Fruit fly (Drosophila melanogaster) whole organism, prepupa: ENCODE measurements around the gene Sfmbt.

Experiments used
- Blimp-1 ChIP-seq: fragments of 200-800 bp; sonication (Bioruptor generic); optimal IDR thresholded peaks from 3 replicates; lab custom pipeline; 2017; ENCODE audit warnings: missing biosample characterization, missing genetic modification characterization, mild to moderate bottlenecking, moderate library complexity, missing genetic modification reagents
- CG10631 ChIP-seq: fragments of 200-800 bp; sonication (Bioruptor generic); optimal IDR thresholded peaks from 2 replicates; lab custom pipeline; 2016; ENCODE audit warnings: missing biosample characterization, missing genetic modification characterization
- CG11294 ChIP-seq: fragments of 200-800 bp; sonication (Bioruptor generic); IDR thresholded peaks from 2 replicates; pipeline ENCODE4 v1.3.6; 2022; ENCODE audit warnings: missing biosample characterization, missing genetic modification characterization
- CG15336 ChIP-seq: fragments of 200-800 bp; sonication (Bioruptor generic); IDR thresholded peaks from 2 replicates; pipeline ENCODE4 v1.3.6; 2022; ENCODE audit warnings: missing biosample characterization, missing genetic modification characterization
- CG3032 ChIP-seq: fragments of 200-800 bp; optimal IDR thresholded peaks from 2 replicates; lab custom pipeline; 2019; ENCODE audit warnings: missing biosample characterization, mild to moderate bottlenecking, missing genetic modification characterization, moderate library complexity
- CG31627 ChIP-seq: fragments of 200-800 bp; sonication (Bioruptor generic); optimal IDR thresholded peaks from 3 replicates; lab custom pipeline; 2016; ENCODE audit warnings: missing biosample characterization, missing genetic modification characterization
- CG32006 ChIP-seq: fragments of 200-800 bp; sonication (Bioruptor generic); optimal IDR thresholded peaks from 3 replicates; lab custom pipeline; 2017; ENCODE audit warnings: missing biosample characterization, mild to moderate bottlenecking, missing genetic modification characterization
- CG34406 ChIP-seq: fragments of 200-800 bp; sonication (Bioruptor generic); optimal IDR thresholded peaks from 3 replicates; lab custom pipeline; 2016; ENCODE audit warnings: missing biosample characterization, missing genetic modification characterization
- CG3919 ChIP-seq: fragments of 200-800 bp; sonication (Bioruptor generic); optimal IDR thresholded peaks from 3 replicates; lab custom pipeline; 2016; ENCODE audit warnings: missing biosample characterization, missing genetic modification characterization
- CG4318 ChIP-seq: fragments of 200-800 bp; sonication (Bioruptor generic); optimal IDR thresholded peaks from 3 replicates; lab custom pipeline; 2017; ENCODE audit warnings: missing biosample characterization, mild to moderate bottlenecking, missing genetic modification characterization
- CG6163 ChIP-seq: fragments of 200-800 bp; sonication (Bioruptor generic); IDR thresholded peaks from 3 replicates; pipeline ENCODE4 v1.3.6; 2022; ENCODE audit warnings: missing biosample characterization, missing genetic modification characterization
- CG6792 ChIP-seq: fragments of 200-800 bp; sonication (Bioruptor generic); optimal IDR thresholded peaks from 3 replicates; lab custom pipeline; 2016; ENCODE audit warnings: missing biosample characterization, missing genetic modification characterization
- CG6808 ChIP-seq: fragments of 200-800 bp; sonication (Bioruptor generic); optimal IDR thresholded peaks from 3 replicates; lab custom pipeline; 2017; ENCODE audit warnings: missing biosample characterization, missing genetic modification characterization, mild to moderate bottlenecking, moderate library complexity, missing genetic modification reagents
- CG6854 ChIP-seq: fragments of 200-800 bp; sonication (Bioruptor generic); optimal IDR thresholded peaks from 2 replicates; lab custom pipeline; 2017; ENCODE audit warnings: missing biosample characterization, mild to moderate bottlenecking, missing genetic modification characterization
- CG7368 ChIP-seq: fragments of 200-800 bp; sonication (Bioruptor generic); optimal IDR thresholded peaks from 3 replicates; lab custom pipeline; 2016; ENCODE audit warnings: missing biosample characterization, missing genetic modification characterization
- CG8119 ChIP-seq: fragments of 200-800 bp; sonication (Bioruptor generic); IDR thresholded peaks from 3 replicates; pipeline ENCODE4 v1.3.6; 2022; ENCODE audit warnings: missing biosample characterization, missing genetic modification characterization
- CG8632 ChIP-seq: fragments of 200-800 bp; sonication (Bioruptor generic); optimal IDR thresholded peaks from 3 replicates; lab custom pipeline; 2016; ENCODE audit warnings: missing biosample characterization, missing genetic modification characterization
- Eip78C ChIP-seq: fragments of 200-800 bp; sonication (Bioruptor generic); peaks from one replicate; lab custom pipeline; 2016; ENCODE audit warnings: missing biosample characterization, missing genetic modification characterization
- Eip93F ChIP-seq: fragments of 200-800 bp; sonication (Bioruptor generic); optimal IDR thresholded peaks from 2 replicates; lab custom pipeline; 2016; ENCODE audit warnings: missing biosample characterization, mild to moderate bottlenecking, missing genetic modification characterization
- Ets96B ChIP-seq: fragments of 200-800 bp; optimal IDR thresholded peaks from 2 replicates; lab custom pipeline; 2019; ENCODE audit warnings: missing biosample characterization, mild to moderate bottlenecking, missing genetic modification characterization, moderate library complexity
- Hr4 ChIP-seq: fragments of 200-800 bp; sonication (Bioruptor generic); optimal IDR thresholded peaks from 3 replicates; lab custom pipeline; 2016; ENCODE audit warnings: missing biosample characterization, missing genetic modification characterization
- Lpt ChIP-seq: fragments of 200-800 bp; sonication (Bioruptor generic); optimal IDR thresholded peaks from 3 replicates; lab custom pipeline; 2016; ENCODE audit warnings: missing biosample characterization, missing genetic modification characterization
- Met ChIP-seq: fragments of 200-800 bp; sonication (Bioruptor generic); optimal IDR thresholded peaks from 3 replicates; lab custom pipeline; 2016; ENCODE audit warnings: missing biosample characterization, missing genetic modification characterization
- OdsH ChIP-seq: fragments of 200-800 bp; sonication (Bioruptor generic); optimal IDR thresholded peaks from 3 replicates; lab custom pipeline; 2016; ENCODE audit warnings: missing biosample characterization, missing genetic modification characterization
- Sox102F ChIP-seq: fragments of 200-800 bp; sonication (Bioruptor generic); optimal IDR thresholded peaks from 2 replicates; lab custom pipeline; 2016; ENCODE audit warnings: missing biosample characterization, mild to moderate bottlenecking, missing genetic modification characterization
- Sox15 ChIP-seq: fragments of 200-800 bp; sonication (Bioruptor generic); optimal IDR thresholded peaks from 3 replicates; lab custom pipeline; 2016; ENCODE audit warnings: missing biosample characterization, missing genetic modification characterization
- achi ChIP-seq: fragments of 200-800 bp; sonication (Bioruptor generic); optimal IDR thresholded peaks from 3 replicates; lab custom pipeline; 2016; ENCODE audit warnings: missing biosample characterization, missing genetic modification characterization
- acj6 ChIP-seq: fragments of 200-800 bp; sonication (Bioruptor generic); optimal IDR thresholded peaks from 3 replicates; lab custom pipeline; 2016; ENCODE audit warnings: missing biosample characterization, missing genetic modification characterization
- cyc ChIP-seq: fragments of 200-800 bp; sonication (Bioruptor generic); optimal IDR thresholded peaks from 3 replicates; lab custom pipeline; 2016; ENCODE audit warnings: missing biosample characterization, missing genetic modification characterization
- eg ChIP-seq: fragments of 200-800 bp; sonication (Bioruptor generic); IDR thresholded peaks from 3 replicates; pipeline ENCODE4 v1.3.6; 2022; ENCODE audit warnings: missing biosample characterization, missing genetic modification characterization
- esn ChIP-seq: fragments of 200-800 bp; sonication (Bioruptor generic); optimal IDR thresholded peaks from 2 replicates; lab custom pipeline; 2016; ENCODE audit warnings: missing biosample characterization, mild to moderate bottlenecking, missing genetic modification characterization, moderate library complexity
- fkh ChIP-seq: fragments of 200-800 bp; sonication (Bioruptor generic); optimal IDR thresholded peaks from 3 replicates; lab custom pipeline; 2017; ENCODE audit warnings: missing biosample characterization, mild to moderate bottlenecking, missing genetic modification characterization, moderate library complexity
- lz ChIP-seq: fragments of 200-800 bp; sonication (Bioruptor generic); optimal IDR thresholded peaks from 3 replicates; lab custom pipeline; 2016; ENCODE audit warnings: missing biosample characterization, missing genetic modification characterization
- net ChIP-seq: fragments of 200-800 bp; sonication (Bioruptor generic); optimal IDR thresholded peaks from 3 replicates; lab custom pipeline; 2016; ENCODE audit warnings: missing biosample characterization, missing genetic modification characterization
- pdm3 ChIP-seq: fragments of 200-800 bp; sonication (Bioruptor generic); optimal IDR thresholded peaks from 3 replicates; lab custom pipeline; 2016; ENCODE audit warnings: missing biosample characterization, missing genetic modification characterization
- spab ChIP-seq: fragments of 200-800 bp; sonication (Bioruptor generic); optimal IDR thresholded peaks from 2 replicates; lab custom pipeline; 2017; ENCODE audit warnings: missing biosample characterization, mild to moderate bottlenecking, missing genetic modification characterization, missing genetic modification reagents
- ss ChIP-seq, 2 experiments: fragments of 200-800 bp; sonication (Bioruptor generic); optimal IDR thresholded peaks; 2 replicates in 1 of 2; 3 replicates in 1 of 2; lab custom pipeline; 2017 to 2018; ENCODE audit warnings: mild to moderate bottlenecking in 2 of 2, missing biosample characterization in 2 of 2, missing genetic modification characterization in 2 of 2, moderate library complexity in 1 of 2
- svp ChIP-seq: fragments of 200-800 bp; sonication (Bioruptor generic); peaks from one replicate; lab custom pipeline; 2016; ENCODE audit warnings: missing biosample characterization, missing genetic modification characterization
- topi ChIP-seq: fragments of 200-800 bp; sonication (Bioruptor generic); optimal IDR thresholded peaks from 3 replicates; lab custom pipeline; 2016; ENCODE audit warnings: missing biosample characterization, missing genetic modification characterization

The Sfmbt gene

dm6 chr2L:13158510-13158909, 18.1 kb downstream of the Sfmbt start, which contains the start of gene Pk34A:
Gene Pk34A, plus strand, starts transcription at chr2L:13158810.
- TF ChIP-seq pdm3 (GFP tag; lab: Kevin White, UChicago) = no peak
- TF ChIP-seq CG7368 = no peak
- TF ChIP-seq cyc (GFP tag; lab: Kevin White, UChicago) = no peak
- TF ChIP-seq CG8632 (GFP tag; lab: Kevin White, UChicago) = no peak
- no peak for TF ChIP-seq CG3032
- TF ChIP-seq fkh (GFP tag; lab: Kevin White, UChicago) = no peak
- TF ChIP-seq, all 60 proteins: peak for 0

dm6 chr2L:13157903-13158302, 18.7 kb downstream of the Sfmbt start:
- TF ChIP-seq CG6854 (GFP tag; lab: Kevin White, UChicago) (peak; percentile 39), esn (GFP tag; lab: Kevin White, UChicago) (peak; percentile 9), topi (GFP tag; lab: Kevin White, UChicago) (peak; percentile 34), CG31627 (GFP tag; lab: Kevin White, UChicago) (no peak), ss (GFP tag; optimal IDR thresholded peaks at IDR 0.05; lab: Kevin White, UChicago) (peak in 1 of 2 experiments; percentile 13), Hr4 (GFP tag; lab: Kevin White, UChicago) (no peak), eg (peak; percentile 18; the same call in 1 of the 3 replicates), OdsH (GFP tag; lab: Kevin White, UChicago) (no peak), CG4318 (GFP tag; lab: Kevin White, UChicago) (no peak), CG15336 (GFP tag; lab: Robert Waterston, UW) (no peak), net (GFP tag; lab: Kevin White, UChicago) (peak; percentile 6), fkh (GFP tag; lab: Kevin White, UChicago) (no peak), CG34406 (GFP tag; lab: Kevin White, UChicago) (peak; percentile 16), CG32006 (no peak), CG6792 (peak; percentile 5), Lpt (GFP tag; lab: Kevin White, UChicago) (no peak), CG11294 (no peak), CG8632 (GFP tag; lab: Kevin White, UChicago) (peak; percentile 22), CG3919 (GFP tag; lab: Kevin White, UChicago) (peak; percentile 36), CG8119 (GFP tag; lab: Robert Waterston, UW) (0 out of 3 replicates have a peak, but pooled peaks have one; percentile 22), lz (GFP tag; lab: Kevin White, UChicago) (peak; percentile 2), Sox102F (GFP tag; lab: Kevin White, UChicago) (no peak), Blimp-1 (GFP tag; lab: Kevin White, UChicago) (no peak), Eip93F (no peak), CG6808 (GFP tag; lab: Kevin White, UChicago) (peak; percentile 15), CG7368 (no peak), Met (GFP tag; lab: Kevin White, UChicago) (peak; percentile 28), Eip78C (GFP tag; lab: Kevin White, UChicago) (peak; percentile 87)

dm6 chr2L:13156349-13156748, 20.2 kb downstream of the Sfmbt start:
- TF ChIP-seq acj6 (no peak), CG11294 (peak; percentile 21; the same call in 1 of the 2 replicates), CG10631 (GFP tag; lab: Kevin White, UChicago) (peak; percentile 12), ss (GFP tag; optimal IDR thresholded peaks at IDR 0.05; lab: Kevin White, UChicago) (no peak), CG6808 (GFP tag; lab: Kevin White, UChicago) (no peak), svp (GFP tag; lab: Kevin White, UChicago) (peak; percentile 66), spab (GFP tag; lab: Kevin White, UChicago) (no peak), CG6163 (GFP tag; lab: Robert Waterston, UW) (0 out of 3 replicates have a peak, but pooled peaks have one; percentile 32), Met (GFP tag; lab: Kevin White, UChicago) (no peak), Eip78C (GFP tag; lab: Kevin White, UChicago) (peak; percentile 49), Ets96B (tag; lab: Kevin White, UChicago) (peak; percentile 27), CG8119 (GFP tag; lab: Robert Waterston, UW) (peak; percentile 35; the same call in 1 of the 3 replicates), OdsH (GFP tag; lab: Kevin White, UChicago) (peak; percentile 18), achi (GFP tag; lab: Kevin White, UChicago) (peak; percentile 21), Sox15 (no peak)
